Worm (Caenorhabditis elegans) whole organism, L3 larva: ENCODE measurements around the gene W01F3.2.

Source experiments
- ama-1 ChIP-seq: fragments of 150-350 bp; optimal IDR thresholded peaks from 2 replicates; lab custom pipeline; 2018
- daf-12 ChIP-seq: fragments of 150-350 bp; optimal IDR thresholded peaks from 2 replicates; lab custom pipeline; 2014; ENCODE audit warnings: missing biosample characterization, missing genetic modification reagents, missing genetic modification characterization
- elt-1 ChIP-seq: fragments of 150-350 bp; optimal IDR thresholded peaks from 2 replicates; lab custom pipeline; 2014; ENCODE audit warnings: missing biosample characterization, missing genetic modification characterization
- lin-15B ChIP-seq: fragments of 150-350 bp; optimal IDR thresholded peaks from 2 replicates; lab custom pipeline; 2014; ENCODE audit warnings: missing biosample characterization, missing genetic modification characterization
- lin-39 ChIP-seq: fragments of 150-350 bp; optimal IDR thresholded peaks from 2 replicates; lab custom pipeline; 2018; ENCODE audit warnings: missing biosample characterization, missing genetic modification reagents, missing genetic modification characterization
- nhr-11 ChIP-seq: fragments of 150-350 bp; optimal IDR thresholded peaks from 2 replicates; lab custom pipeline; 2014; ENCODE audit warnings: missing biosample characterization, missing genetic modification characterization
- nhr-28 ChIP-seq: fragments of 150-350 bp; optimal IDR thresholded peaks from 2 replicates; lab custom pipeline; 2014; ENCODE audit warnings: missing biosample characterization, missing genetic modification characterization
- nhr-76 ChIP-seq: fragments of 150-350 bp; sonication (generic microtip); optimal IDR thresholded peaks from 5 replicates; lab custom pipeline; 2014; ENCODE audit warnings: missing biosample characterization, missing genetic modification characterization
- ztf-11 ChIP-seq: fragments of 150-350 bp; optimal IDR thresholded peaks from 2 replicates; lab custom pipeline; 2014; ENCODE audit warnings: missing biosample characterization, missing genetic modification characterization

DNA sequence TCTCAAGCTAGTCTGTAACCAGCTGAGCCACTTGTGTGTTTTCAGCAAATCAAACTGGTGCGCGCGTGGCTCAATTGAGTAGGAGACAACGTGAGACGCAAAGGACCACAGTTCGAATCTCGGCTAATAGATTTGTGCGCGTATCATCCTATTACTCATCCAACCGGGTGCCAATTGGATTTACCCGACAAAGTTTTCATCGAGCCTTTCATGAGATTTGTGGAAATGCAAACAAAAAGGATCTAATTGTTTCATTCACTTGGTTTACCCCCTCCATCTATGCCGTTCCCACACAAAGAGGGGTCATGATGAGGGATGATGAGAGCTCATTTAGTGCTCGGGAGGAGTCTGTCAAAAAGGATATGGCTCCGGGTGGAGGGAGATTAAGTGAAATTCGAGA is 5.0 kb upstream of the W01F3.2 start:
- no peak for TF ChIP-seq nhr-76 (tag; lab: Kevin White, UChicago)
- no peak for TF ChIP-seq elt-1 (tag; lab: Kevin White, UChicago)
- no peak for TF ChIP-seq daf-12
- TF ChIP-seq ama-1 (lab: Kevin White, UChicago) = no peak
- no peak for TF ChIP-seq ztf-11 (tag; lab: Kevin White, UChicago)
- no peak for TF ChIP-seq lin-39 (tag; lab: Kevin White, UChicago)
- no peak for TF ChIP-seq lin-15B (tag; lab: Kevin White, UChicago)
- no peak for TF ChIP-seq nhr-28 (tag; lab: Kevin White, UChicago)
- no peak for TF ChIP-seq nhr-11 (tag; lab: Kevin White, UChicago)
